Worm (Caenorhabditis elegans): ENCODE data around the gene F18H3.4.

Gene F18H3.4

ce11 chrX:13528630-13529138 lies at the start of gene F18H3.4:
Gene F18H3.4, plus strand, starts transcription at chrX:13529088.
- TF ChIP-seq elt-1 (tag; optimal IDR thresholded peaks at IDR 0.05; ENCODE audit: borderline replicate concordance, insufficient read depth) (peak; percentile 4), ztf-11 (tag; optimal IDR thresholded peaks at IDR 0.05) (no peak)

- TF ChIP-seq drap-1 (GFP tag; optimal IDR thresholded peaks at IDR 0.05) (no peak), lsy-2 (tag; optimal IDR thresholded peaks at IDR 0.05) (no peak), nhr-12 (tag; optimal IDR thresholded peaks at IDR 0.05) (no peak), nhr-2 (tag; optimal IDR thresholded peaks at IDR 0.05) (no peak), lin-13 (tag; optimal IDR thresholded peaks at IDR 0.05) (no peak), flh-1 (GFP tag; optimal IDR thresholded peaks at IDR 0.05) (no peak), mls-2 (tag; optimal IDR thresholded peaks at IDR 0.05) (no peak), unc-39 (tag; optimal IDR thresholded peaks at IDR 0.05) (no peak), nhr-28 (tag; optimal IDR thresholded peaks at IDR 0.05) (no peak), elt-1 (tag; optimal IDR thresholded peaks at IDR 0.05; ENCODE audit: borderline replicate concordance, insufficient read depth) (no peak), mep-1 (tag; optimal IDR thresholded peaks at IDR 0.05) (no peak), lin-32 (GFP tag; optimal IDR thresholded peaks at IDR 0.05) (no peak), bed-3 (GFP tag; optimal IDR thresholded peaks at IDR 0.05) (no peak), ces-1 (GFP tag; optimal IDR thresholded peaks at IDR 0.05) (no peak), ceh-43 (GFP tag; optimal IDR thresholded peaks at IDR 0.05) (no peak), unc-62 (GFP tag; optimal IDR thresholded peaks at IDR 0.05) (no peak), blmp-1 (tag; optimal IDR thresholded peaks at IDR 0.05) (no peak)
These were observed 47.2 kb upstream of the F18H3.4 start, which contains the start of gene srd-50 for ce11 chrX:13481704-13482103. Gene srd-50, minus strand, starts transcription at chrX:13481804.

- no peak for TF ChIP-seq ham-2 (GFP tag; optimal IDR thresholded peaks at IDR 0.05)
- TF ChIP-seq nhr-28 (tag; optimal IDR thresholded peaks at IDR 0.05) = no peak
- no peak for TF ChIP-seq lin-32 (GFP tag; optimal IDR thresholded peaks at IDR 0.05)
These were observed 44.1 kb upstream of the F18H3.4 start, which contains the start of gene srd-51 for ce11 chrX:13484813-13485212. Gene srd-51, minus strand, starts transcription at chrX:13484913.

ce11 chrX:13493762-13494161 lies 35.1 kb upstream of the F18H3.4 start:
- TF ChIP-seq blmp-1 (tag; optimal IDR thresholded peaks at IDR 0.05) (no peak), sptf-1 (tag; optimal IDR thresholded peaks at IDR 0.05) (no peak), nhr-76 (tag; optimal IDR thresholded peaks at IDR 0.05) (no peak), elt-1 (tag; optimal IDR thresholded peaks at IDR 0.05; ENCODE audit: borderline replicate concordance, insufficient read depth) (no peak), elt-3 (tag; optimal IDR thresholded peaks at IDR 0.05) (no peak), nhr-2 (tag; optimal IDR thresholded peaks at IDR 0.05) (no peak)

ce11 chrX:13499098-13499497 lies 29.8 kb upstream of the F18H3.4 start:
- peak; percentile 69 for TF ChIP-seq ces-1 (GFP tag; optimal IDR thresholded peaks at IDR 0.05)
- TF ChIP-seq pha-4 (tag; optimal IDR thresholded peaks at IDR 0.05) = no peak
- TF ChIP-seq sptf-1 (tag; optimal IDR thresholded peaks at IDR 0.05) = no peak

ce11 chrX:13499923-13500322 lies 29.0 kb upstream of the F18H3.4 start:
- no peak for TF ChIP-seq mep-1 (tag; optimal IDR thresholded peaks at IDR 0.05)
- TF ChIP-seq ces-1 (GFP tag; optimal IDR thresholded peaks at IDR 0.05) = peak; percentile 2

- TF ChIP-seq ham-2 (GFP tag; optimal IDR thresholded peaks at IDR 0.05) (no peak), cnd-1 (tag; optimal IDR thresholded peaks at IDR 0.05) (no peak), sem-2 (GFP tag; optimal IDR thresholded peaks at IDR 0.05) (no peak), nhr-12 (tag; optimal IDR thresholded peaks at IDR 0.05) (no peak), unc-39 (tag; optimal IDR thresholded peaks at IDR 0.05) (no peak), snpc-4 (tag; optimal IDR thresholded peaks at IDR 0.05) (no peak), blmp-1 (tag; optimal IDR thresholded peaks at IDR 0.05) (no peak), zip-8 (tag; optimal IDR thresholded peaks at IDR 0.05) (no peak), ceh-43 (GFP tag; optimal IDR thresholded peaks at IDR 0.05) (no peak), lin-13 (tag; optimal IDR thresholded peaks at IDR 0.05) (no peak), lin-32 (GFP tag; optimal IDR thresholded peaks at IDR 0.05) (no peak), hlh-1 (tag; optimal IDR thresholded peaks at IDR 0.05) (no peak), nhr-76 (tag; optimal IDR thresholded peaks at IDR 0.05) (no peak), ztf-11 (tag; optimal IDR thresholded peaks at IDR 0.05) (no peak), nhr-237 (tag; optimal IDR thresholded peaks at IDR 0.05) (no peak), unc-62 (GFP tag; optimal IDR thresholded peaks at IDR 0.05) (no peak), unc-120 (tag; optimal IDR thresholded peaks at IDR 0.05; ENCODE audit: poor library complexity, severe bottlenecking) (no peak), bed-3 (GFP tag; optimal IDR thresholded peaks at IDR 0.05) (no peak), ceh-83 (GFP tag; optimal IDR thresholded peaks at IDR 0.05) (no peak), sptf-1 (tag; optimal IDR thresholded peaks at IDR 0.05) (no peak)
These were observed 28.3 kb upstream of the F18H3.4 start, which contains the start of gene sad-1 for ce11 chrX:13500568-13500967. Gene sad-1, minus strand, starts transcription at chrX:13500668.
